Worm (Caenorhabditis elegans) whole organism, young adult: ENCODE results near the gene C27D9.1.
A peak's percentile ranks its signal among the peaks of the same experiment; 100 is the strongest.

Experiments
- B0019.2 ChIP-seq: fragments of 200-800 bp; sonication (Bioruptor generic); conservative IDR thresholded peaks from 2 replicates; pipeline ENCODE4 v1.3.6; 2022; ENCODE audit warnings: missing genetic modification reagents, missing genetic modification characterization, missing compliant biosample characterization
- B0336.3 ChIP-seq: fragments of 200-800 bp; sonication (Bioruptor generic); IDR thresholded peaks from 2 replicates; pipeline ENCODE4 v1.3.6; 2022; ENCODE audit warnings: missing genetic modification characterization, missing compliant biosample characterization
- D2030.7 ChIP-seq: fragments of 200-800 bp; sonication (Bioruptor generic); IDR thresholded peaks from 2 replicates; pipeline ENCODE4 v1.3.6; 2022; ENCODE audit warnings: missing genetic modification reagents, missing genetic modification characterization, missing compliant biosample characterization
- F23B12.7 ChIP-seq: sonication (generic microtip); optimal IDR thresholded peaks from 2 replicates; lab custom pipeline; 2017; ENCODE audit warnings: missing genetic modification characterization, mild to moderate bottlenecking, missing compliant biosample characterization, antibody characterized with exemption, moderate library complexity; ENCODE audit not compliant: insufficient read depth
- F37B4.10 ChIP-seq: fragments of 200-800 bp; sonication (Bioruptor generic); IDR thresholded peaks from 2 replicates; pipeline ENCODE4 v1.3.6; 2022; ENCODE audit warnings: missing genetic modification characterization, missing compliant biosample characterization
- F49E8.2 ChIP-seq: sonication (generic microtip); optimal IDR thresholded peaks from 3 replicates; lab custom pipeline; 2017; ENCODE audit warnings: missing genetic modification characterization, mild to moderate bottlenecking, missing compliant biosample characterization, antibody characterized with exemption, moderate library complexity; ENCODE audit not compliant: insufficient read depth
- F57A8.1 ChIP-seq: fragments of 200-800 bp; sonication (Bioruptor generic); optimal IDR thresholded peaks from 2 replicates; lab custom pipeline; 2018; ENCODE audit warnings: mild to moderate bottlenecking, missing genetic modification characterization, moderate library complexity, missing compliant biosample characterization
- F57C9.4 ChIP-seq: sonication (generic microtip); optimal IDR thresholded peaks from 2 replicates; lab custom pipeline; 2017; ENCODE audit warnings: mild to moderate bottlenecking, missing genetic modification characterization, missing compliant biosample characterization
- T07F8.4 ChIP-seq: sonication (generic microtip); optimal IDR thresholded peaks from 2 replicates; lab custom pipeline; 2016; ENCODE audit warnings: mild to moderate bottlenecking, missing genetic modification characterization, moderate library complexity, missing compliant biosample characterization
- Y53G8AR.9 ChIP-seq: fragments of 200-800 bp; sonication (Bioruptor generic); conservative IDR thresholded peaks from 2 replicates; pipeline ENCODE4 v1.3.6; 2022; ENCODE audit warnings: missing genetic modification reagents, missing genetic modification characterization, missing compliant biosample characterization
- Y79H2A.3 ChIP-seq: fragments of 200-800 bp; sonication (Bioruptor generic); conservative IDR thresholded peaks from 2 replicates; pipeline ENCODE4 v1.3.6; 2022; ENCODE audit warnings: missing genetic modification reagents, missing genetic modification characterization, missing compliant biosample characterization
- athp-1 ChIP-seq: sonication (generic microtip); optimal IDR thresholded peaks from 2 replicates; lab custom pipeline; 2017; ENCODE audit warnings: mild to moderate bottlenecking, missing genetic modification characterization, missing compliant biosample characterization
- attf-3 ChIP-seq: fragments of 200-800 bp; sonication (Bioruptor generic); conservative IDR thresholded peaks from 2 replicates; pipeline ENCODE4 v1.3.6; 2022; ENCODE audit warnings: missing genetic modification reagents, missing genetic modification characterization, missing compliant biosample characterization
- attf-5 ChIP-seq: fragments of 200-800 bp; sonication (Bioruptor generic); optimal IDR thresholded peaks from 2 replicates; lab custom pipeline; 2018; ENCODE audit warnings: mild to moderate bottlenecking, missing genetic modification characterization, missing compliant biosample characterization
- bed-2 ChIP-seq: fragments of 200-800 bp; sonication (Bioruptor generic); IDR thresholded peaks from 2 replicates; pipeline ENCODE4 v1.3.6; 2022; ENCODE audit warnings: missing genetic modification reagents, missing genetic modification characterization, missing compliant biosample characterization
- ccch-3 ChIP-seq: fragments of 200-800 bp; sonication (Bioruptor generic); optimal IDR thresholded peaks from 2 replicates; lab custom pipeline; 2018; ENCODE audit warnings: mild to moderate bottlenecking, missing genetic modification characterization, missing compliant biosample characterization
- ceh-100 ChIP-seq: fragments of 200-800 bp; sonication (Bioruptor generic); IDR thresholded peaks from 2 replicates; pipeline ENCODE4 v1.3.6; 2022; ENCODE audit warnings: missing genetic modification reagents, missing genetic modification characterization, missing compliant biosample characterization
- ceh-27 ChIP-seq: fragments of 200-800 bp; sonication (Bioruptor generic); optimal IDR thresholded peaks from 2 replicates; lab custom pipeline; 2018; ENCODE audit warnings: mild to moderate bottlenecking, missing genetic modification characterization, moderate library complexity, missing compliant biosample characterization
- efl-1 ChIP-seq: fragments of 150-350 bp; optimal IDR thresholded peaks from 2 replicates; lab custom pipeline; 2014; ENCODE audit warnings: missing biosample characterization, missing genetic modification reagents, missing genetic modification characterization
- hsf-1 ChIP-seq: fragments of 200-800 bp; sonication (Bioruptor generic); IDR thresholded peaks from 2 replicates; pipeline ENCODE4 v1.3.6; 2022; ENCODE audit warnings: missing genetic modification reagents, missing genetic modification characterization, missing compliant biosample characterization
- let-607 ChIP-seq, 2 experiments: fragments of 200-800 bp in 1 of 2; sonication (Bioruptor generic) in 1 of 2; sonication (generic microtip) in 1 of 2; optimal IDR thresholded peaks; 2 replicates each; lab custom pipeline; 2016 to 2018; ENCODE audit warnings: mild to moderate bottlenecking in 2 of 2, missing compliant biosample characterization in 2 of 2, missing genetic modification characterization in 2 of 2, moderate library complexity in 2 of 2, missing genotype in 1 of 2
- lin-26 ChIP-seq: fragments of 200-800 bp; sonication (Bioruptor generic); IDR thresholded peaks from 2 replicates; pipeline ENCODE4 v1.3.6; 2022; ENCODE audit warnings: missing genetic modification reagents, missing genetic modification characterization, missing compliant biosample characterization
- lin-35 ChIP-seq, 3 experiments: fragments of 150-350 bp in 2 of 3; sonication (generic microtip) in 1 of 3; optimal IDR thresholded peaks; 2 replicates each; lab custom pipeline; 2014 to 2018; ENCODE audit warnings: missing biosample characterization in 3 of 3, missing genetic modification characterization in 3 of 3, missing genetic modification reagents in 3 of 3
- lin-54 ChIP-seq: fragments of 200-800 bp; sonication (Bioruptor generic); optimal IDR thresholded peaks from 2 replicates; lab custom pipeline; 2018; ENCODE audit warnings: mild to moderate bottlenecking, missing genetic modification characterization, missing compliant biosample characterization
- lsl-1 ChIP-seq: fragments of 200-800 bp; sonication (Bioruptor generic); optimal IDR thresholded peaks from 2 replicates; lab custom pipeline; 2018; ENCODE audit warnings: mild to moderate bottlenecking, missing genetic modification characterization, moderate library complexity, missing compliant biosample characterization
- madf-10 ChIP-seq: sonication (generic microtip); optimal IDR thresholded peaks from 2 replicates; lab custom pipeline; 2016; ENCODE audit warnings: mild to moderate bottlenecking, missing genetic modification characterization, missing compliant biosample characterization
- madf-6 ChIP-seq: fragments of 200-800 bp; sonication (Bioruptor generic); IDR thresholded peaks from 2 replicates; pipeline ENCODE4 v1.3.6; 2022; ENCODE audit warnings: missing genetic modification reagents, missing genetic modification characterization, missing compliant biosample characterization
- nfyb-1 ChIP-seq: fragments of 200-800 bp; sonication (Bioruptor generic); IDR thresholded peaks from 2 replicates; pipeline ENCODE4 v1.3.6; 2022; ENCODE audit warnings: missing genetic modification reagents, missing genetic modification characterization, missing compliant biosample characterization
- nhr-80 ChIP-seq: sonication (generic microtip); optimal IDR thresholded peaks from 2 replicates; lab custom pipeline; 2016; ENCODE audit warnings: missing genetic modification characterization, missing compliant biosample characterization
- pbrm-1 ChIP-seq: fragments of 200-800 bp; sonication (Bioruptor generic); IDR thresholded peaks from 2 replicates; pipeline ENCODE4 v1.3.6; 2022; ENCODE audit warnings: missing genetic modification reagents, missing genetic modification characterization, missing compliant biosample characterization
- pha-4 ChIP-seq: fragments of 150-350 bp; sonication (generic microtip); optimal IDR thresholded peaks from 2 replicates; lab custom pipeline; 2014; ENCODE audit warnings: missing biosample characterization, missing genetic modification reagents, missing genetic modification characterization
- rpc-1 ChIP-seq, 2 experiments: fragments of 150-350 bp in 1 of 2; sonication (generic microtip) in 1 of 2; optimal IDR thresholded peaks; 2 replicates each; lab custom pipeline; 2014 to 2018; ENCODE audit warnings: missing biosample characterization in 1 of 2, missing genetic modification characterization in 1 of 2, missing genetic modification reagents in 1 of 2, missing genotype in 1 of 2
- sea-2 ChIP-seq: fragments of 200-800 bp; sonication (Bioruptor generic); IDR thresholded peaks from 2 replicates; pipeline ENCODE4 v1.3.6; 2022; ENCODE audit warnings: missing genetic modification characterization, missing compliant biosample characterization
- tbx-9 ChIP-seq: sonication (generic microtip); optimal IDR thresholded peaks from 2 replicates; lab custom pipeline; 2016; ENCODE audit warnings: borderline replicate concordance, missing genetic modification characterization, inconsistent platforms, missing compliant biosample characterization
- zim-3 ChIP-seq: sonication (generic microtip); optimal IDR thresholded peaks from 2 replicates; lab custom pipeline; 2017; ENCODE audit warnings: mild to moderate bottlenecking, missing genetic modification characterization, moderate library complexity, missing compliant biosample characterization
- ztf-22 ChIP-seq: fragments of 200-800 bp; sonication (Bioruptor generic); optimal IDR thresholded peaks from 2 replicates; lab custom pipeline; 2018; ENCODE audit warnings: mild to moderate bottlenecking, missing genetic modification characterization, moderate library complexity, missing compliant biosample characterization
- ztf-25 ChIP-seq: fragments of 200-800 bp; sonication (Bioruptor generic); IDR thresholded peaks from 2 replicates; pipeline ENCODE4 v1.3.6; 2022; ENCODE audit warnings: missing genetic modification reagents, missing genetic modification characterization, missing compliant biosample characterization
- ztf-26 ChIP-seq: sonication (generic microtip); optimal IDR thresholded peaks from 2 replicates; lab custom pipeline; 2017; ENCODE audit warnings: missing genetic modification characterization, missing compliant biosample characterization
- ztf-28 ChIP-seq: fragments of 200-800 bp; sonication (Bioruptor generic); IDR thresholded peaks from 2 replicates; pipeline ENCODE4 v1.3.6; 2022; ENCODE audit warnings: missing genetic modification reagents, missing genetic modification characterization, missing compliant biosample characterization

C27D9.1 gene

DNA sequence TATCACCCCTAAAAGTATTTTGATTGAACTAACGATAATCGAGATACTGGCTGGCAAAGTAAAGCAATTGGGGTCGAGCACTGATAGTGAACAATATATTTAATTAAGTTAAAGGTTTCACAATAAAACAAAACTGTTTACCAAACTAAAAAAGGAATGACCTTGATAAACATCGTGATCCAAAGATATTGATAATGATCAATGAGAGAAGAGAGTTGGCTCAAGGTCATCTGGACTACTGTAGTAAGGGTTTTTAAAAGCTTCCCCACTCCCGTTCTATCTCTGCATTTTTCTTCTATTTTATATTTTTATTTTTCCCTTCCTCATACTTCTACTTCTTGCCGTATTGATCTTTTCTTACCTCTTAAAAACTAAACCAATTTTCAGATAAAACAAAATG is 3.6 kb upstream of the C27D9.1 start, which contains the start of gene F41C3.2:
Gene F41C3.2 (plus strand): TSS at position 388 of the 400 bp plus-strand sequence.
- no peak for TF ChIP-seq D2030.7 (GFP tag; lab: Robert Waterston, UW)
- TF ChIP-seq athp-1 (tag; lab: Kevin White, UChicago) = no peak
- no peak for TF ChIP-seq ceh-100
- TF ChIP-seq F57A8.1 = no peak
- no peak for TF ChIP-seq B0336.3 (GFP tag; lab: Robert Waterston, UW)
- no peak for TF ChIP-seq ceh-27 (GFP tag; lab: Kevin White, UChicago)
- no peak for TF ChIP-seq lin-54
- TF ChIP-seq madf-10 = no peak
- TF ChIP-seq B0019.2 (GFP tag; lab: Robert Waterston, UW) = no peak
- no peak for TF ChIP-seq rpc-1 (optimal IDR thresholded peaks at IDR 0.05; lab: Kevin White, UChicago)
- no peak for TF ChIP-seq rpc-1 (tag; optimal IDR thresholded peaks at IDR 0.05; lab: Kevin White, UChicago)
- TF ChIP-seq hsf-1 (GFP tag; lab: Robert Waterston, UW) = no peak
- no peak for TF ChIP-seq let-607 (tag; optimal IDR thresholded peaks at IDR 0.05; lab: Kevin White, UChicago)
- no peak for TF ChIP-seq ccch-3 (GFP tag; lab: Kevin White, UChicago)
- no peak for TF ChIP-seq ztf-26 (tag; lab: Kevin White, UChicago)
- no peak for TF ChIP-seq Y79H2A.3 (GFP tag; lab: Robert Waterston, UW)
- TF ChIP-seq F57C9.4 = no peak
- no peak for TF ChIP-seq F49E8.2
- no peak for TF ChIP-seq F37B4.10 (GFP tag; lab: Robert Waterston, UW)
- no peak for TF ChIP-seq pha-4 (tag; lab: Kevin White, UChicago)

ce11 chrII:4752257-4752728 is 920 bp upstream of the C27D9.1 start, which contains the start of gene F41C3.1:
F41C3.1 (plus strand) TSS chrII:4752307.
- TF ChIP-seq efl-1 (no peak), lin-35 (GFP tag; optimal IDR thresholded peaks at IDR 0.05; lab: Kevin White, UChicago) (no peak), F57C9.4 (no peak), attf-5 (GFP tag; lab: Kevin White, UChicago) (no peak), ztf-28 (no peak), sea-2 (no peak), T07F8.4 (tag; lab: Kevin White, UChicago) (no peak), bed-2 (GFP tag; lab: Robert Waterston, UW) (no peak)

- TF ChIP-seq F23B12.7 (tag; lab: Kevin White, UChicago) (no peak), attf-3 (GFP tag; lab: Robert Waterston, UW) (peak; percentile 74), lsl-1 (GFP tag; lab: Kevin White, UChicago) (peak; percentile 6)
- TF ChIP-seq, all 124 proteins: peak for 2
These were observed 2.4 kb downstream of the C27D9.1 start for ce11 chrII:4755654-4756053.

DNA sequence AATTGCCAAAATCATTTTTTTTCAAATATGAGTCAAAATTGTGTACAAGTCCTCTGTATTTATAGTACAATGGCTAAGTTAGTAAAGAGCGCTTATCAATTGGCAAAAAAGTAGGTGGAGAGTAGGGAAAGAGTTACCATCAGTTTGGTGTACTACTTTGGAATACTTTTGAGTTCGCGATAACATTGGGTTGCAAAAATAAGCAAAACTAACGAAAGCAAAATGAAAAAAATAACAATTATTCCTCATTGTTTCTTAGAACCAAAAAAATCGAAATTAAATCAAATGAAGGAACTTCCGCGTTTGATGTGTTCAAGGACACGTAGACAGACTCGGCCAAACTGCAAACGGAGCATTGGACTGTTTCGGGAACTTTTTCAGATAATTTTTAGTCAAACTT is 3.5 kb downstream of the C27D9.1 start, which contains the start of gene C27D9.2:
Gene C27D9.2 (minus strand): TSS at position 101 of the 400 bp plus-strand sequence.
- TF ChIP-seq madf-6 (GFP tag; lab: Robert Waterston, UW) = no peak
- no peak for TF ChIP-seq F57C9.4
- no peak for TF ChIP-seq nfyb-1
- no peak for TF ChIP-seq ztf-26 (tag; lab: Kevin White, UChicago)
- TF ChIP-seq lin-26 (GFP tag; lab: Robert Waterston, UW) = no peak
- no peak for TF ChIP-seq pbrm-1 (GFP tag; lab: Robert Waterston, UW)
- TF ChIP-seq nhr-80 (tag; lab: Kevin White, UChicago) = no peak
- no peak for TF ChIP-seq ztf-22 (GFP tag; lab: Kevin White, UChicago)
- no peak for TF ChIP-seq Y53G8AR.9 (GFP tag; lab: Robert Waterston, UW)
- no peak for TF ChIP-seq ztf-25 (GFP tag; lab: Robert Waterston, UW)
- no peak for TF ChIP-seq tbx-9
- no peak for TF ChIP-seq attf-3 (GFP tag; lab: Robert Waterston, UW)
- no peak for TF ChIP-seq zim-3
